Fruit fly (Drosophila melanogaster) whole organism, embryonic: ENCODE measurements around the gene Trm7-32.

Experiments used
- ERR ChIP-seq: fragments of 200-800 bp; sonication (Bioruptor generic); optimal IDR thresholded peaks from 2 replicates; lab custom pipeline; 2016; ENCODE audit warnings: missing biosample characterization, missing genetic modification characterization
- Ptx1 ChIP-seq: fragments of 200-800 bp; sonication (Bioruptor generic); IDR thresholded peaks from 2 replicates; pipeline ENCODE4 v1.3.6; 2022; ENCODE audit warnings: missing biosample characterization, missing genetic modification characterization
- fd102C ChIP-seq: fragments of 200-800 bp; sonication (Bioruptor generic); optimal IDR thresholded peaks from 2 replicates; lab custom pipeline; 2018; ENCODE audit warnings: missing biosample characterization, mild to moderate bottlenecking, missing genetic modification characterization, moderate library complexity
- sr ChIP-seq: fragments of 200-800 bp; sonication (Bioruptor generic); IDR thresholded peaks from 3 replicates; pipeline ENCODE4 v1.3.6; 2022; ENCODE audit warnings: missing biosample characterization, missing genetic modification characterization

dm6 chr3R:17065018-17065784, 24.7 kb downstream of the Trm7-32 start:
- TF ChIP-seq fd102C (GFP tag; lab: Kevin White, UChicago) (no peak), sr (peak; percentile 45; the same call in 2 of the 3 replicates), ERR (GFP tag; lab: Kevin White, UChicago) (peak; percentile 84), Ptx1 (GFP tag; lab: Robert Waterston, UW) (peak; percentile 95)
